Worm (Caenorhabditis elegans) whole organism, mixed stage, embryonic: ENCODE data around the gene mab-3.

Source experiments
- M03D4.4 ChIP-seq: sonication (generic microtip); optimal IDR thresholded peaks from 2 replicates; lab custom pipeline; 2017; ENCODE audit warnings: mild to moderate bottlenecking, missing genetic modification characterization, missing compliant biosample characterization
- bed-3 ChIP-seq: fragments of 200-800 bp; sonication (Bioruptor generic); optimal IDR thresholded peaks from 3 replicates; lab custom pipeline; 2018; ENCODE audit warnings: mild to moderate bottlenecking, missing genetic modification characterization, moderate library complexity, missing compliant biosample characterization
- blmp-1 ChIP-seq: fragments of 150-350 bp; optimal IDR thresholded peaks from 2 replicates; lab custom pipeline; 2014; ENCODE audit warnings: missing biosample characterization, missing genetic modification characterization
- ceh-43 ChIP-seq: fragments of 200-800 bp; sonication (Bioruptor generic); optimal IDR thresholded peaks from 2 replicates; lab custom pipeline; 2018; ENCODE audit warnings: mild to moderate bottlenecking, missing genetic modification characterization, moderate library complexity, missing compliant biosample characterization
- ceh-83 ChIP-seq: fragments of 200-800 bp; sonication (Bioruptor generic); optimal IDR thresholded peaks from 2 replicates; lab custom pipeline; 2018; ENCODE audit warnings: mild to moderate bottlenecking, missing genetic modification characterization, missing compliant biosample characterization
- ces-1 ChIP-seq: fragments of 150-350 bp; optimal IDR thresholded peaks from 2 replicates; lab custom pipeline; 2014; ENCODE audit warnings: missing biosample characterization, missing genetic modification reagents, missing genetic modification characterization
- drap-1 ChIP-seq: fragments of 200-800 bp; sonication (Bioruptor generic); optimal IDR thresholded peaks from 3 replicates; lab custom pipeline; 2018; ENCODE audit warnings: mild to moderate bottlenecking, missing genetic modification characterization, missing compliant biosample characterization
- elt-1 ChIP-seq: sonication (generic microtip); optimal IDR thresholded peaks from 2 replicates; lab custom pipeline; 2017; ENCODE audit warnings: missing genetic modification characterization, mild to moderate bottlenecking, missing compliant biosample characterization, antibody characterized with exemption, moderate library complexity, borderline replicate concordance; ENCODE audit not compliant: insufficient read depth
- elt-3 ChIP-seq: fragments of 150-350 bp; optimal IDR thresholded peaks from 2 replicates; lab custom pipeline; 2014; ENCODE audit warnings: missing biosample characterization, missing genetic modification characterization
- flh-1 ChIP-seq: fragments of 200-800 bp; sonication (Bioruptor generic); optimal IDR thresholded peaks from 2 replicates; lab custom pipeline; 2018; ENCODE audit warnings: mild to moderate bottlenecking, missing genetic modification characterization, moderate library complexity, missing compliant biosample characterization
- ham-2 ChIP-seq: fragments of 200-800 bp; sonication (Bioruptor generic); optimal IDR thresholded peaks from 2 replicates; lab custom pipeline; 2018; ENCODE audit warnings: mild to moderate bottlenecking, missing genetic modification characterization, missing compliant biosample characterization
- lin-13 ChIP-seq: fragments of 150-350 bp; optimal IDR thresholded peaks from 2 replicates; lab custom pipeline; 2014; ENCODE audit warnings: missing biosample characterization, missing genetic modification characterization
- lin-32 ChIP-seq: fragments of 200-800 bp; sonication (Bioruptor generic); optimal IDR thresholded peaks from 2 replicates; lab custom pipeline; 2018; ENCODE audit warnings: mild to moderate bottlenecking, missing genetic modification characterization, missing compliant biosample characterization
- lsy-2 ChIP-seq: fragments of 150-350 bp; optimal IDR thresholded peaks from 2 replicates; lab custom pipeline; 2014; ENCODE audit warnings: missing biosample characterization, missing genetic modification characterization
- mab-5 ChIP-seq: fragments of 150-350 bp; optimal IDR thresholded peaks from 2 replicates; lab custom pipeline; 2014; ENCODE audit warnings: missing biosample characterization, missing genetic modification characterization
- mep-1 ChIP-seq: fragments of 150-350 bp; optimal IDR thresholded peaks from 2 replicates; lab custom pipeline; 2017; ENCODE audit warnings: missing biosample characterization, missing genetic modification reagents, missing genetic modification characterization, inconsistent platforms
- mls-2 ChIP-seq: sonication (generic microtip); optimal IDR thresholded peaks from 2 replicates; lab custom pipeline; 2016; ENCODE audit warnings: mild to moderate bottlenecking, missing genetic modification characterization, moderate library complexity, missing compliant biosample characterization
- nhr-12 ChIP-seq: fragments of 150-350 bp; optimal IDR thresholded peaks from 2 replicates; lab custom pipeline; 2014; ENCODE audit warnings: missing biosample characterization, missing genetic modification characterization
- nhr-2 ChIP-seq: fragments of 150-350 bp; optimal IDR thresholded peaks from 2 replicates; lab custom pipeline; 2014; ENCODE audit warnings: missing biosample characterization, missing genetic modification characterization
- nhr-237 ChIP-seq: fragments of 150-350 bp; optimal IDR thresholded peaks from 2 replicates; lab custom pipeline; 2014; ENCODE audit warnings: missing biosample characterization, missing genetic modification characterization
- nhr-28 ChIP-seq: fragments of 150-350 bp; optimal IDR thresholded peaks from 2 replicates; lab custom pipeline; 2014; ENCODE audit warnings: missing biosample characterization, missing genetic modification characterization
- nhr-76 ChIP-seq: sonication (generic microtip); optimal IDR thresholded peaks from 2 replicates; lab custom pipeline; 2017; ENCODE audit warnings: missing biosample characterization, missing genetic modification characterization
- pha-4 ChIP-seq: fragments of 150-350 bp; optimal IDR thresholded peaks from 2 replicates; lab custom pipeline; 2018; ENCODE audit warnings: missing biosample characterization, missing genetic modification reagents, missing genetic modification characterization
- snpc-4 ChIP-seq: fragments of 150-350 bp; optimal IDR thresholded peaks from 2 replicates; lab custom pipeline; 2014; ENCODE audit warnings: missing biosample characterization, missing genetic modification characterization
- sptf-1 ChIP-seq: sonication (generic microtip); optimal IDR thresholded peaks from 2 replicates; lab custom pipeline; 2017; ENCODE audit warnings: mild to moderate bottlenecking, missing genetic modification characterization, moderate library complexity, missing compliant biosample characterization
- tbx-8 ChIP-seq: fragments of 200-800 bp; sonication (Bioruptor generic); optimal IDR thresholded peaks from 2 replicates; lab custom pipeline; 2018; ENCODE audit warnings: mild to moderate bottlenecking, missing genetic modification characterization, moderate library complexity, missing compliant biosample characterization
- unc-120 ChIP-seq: sonication (generic microtip); optimal IDR thresholded peaks from 2 replicates; lab custom pipeline; 2017; ENCODE audit warnings: missing genetic modification characterization, missing compliant biosample characterization; ENCODE audit not compliant: poor library complexity, severe bottlenecking
- unc-39 ChIP-seq: fragments of 150-350 bp; optimal IDR thresholded peaks from 2 replicates; lab custom pipeline; 2014; ENCODE audit warnings: missing biosample characterization, missing genetic modification characterization
- unc-62 ChIP-seq: fragments of 150-350 bp; optimal IDR thresholded peaks from 2 replicates; lab custom pipeline; 2014; ENCODE audit warnings: missing biosample characterization, missing genetic modification reagents, missing genetic modification characterization
- zip-8 ChIP-seq: fragments of 150-350 bp; optimal IDR thresholded peaks from 2 replicates; lab custom pipeline; 2014; ENCODE audit warnings: missing biosample characterization, missing genetic modification characterization
- ztf-11 ChIP-seq: fragments of 150-350 bp; optimal IDR thresholded peaks from 2 replicates; lab custom pipeline; 2014; ENCODE audit warnings: missing biosample characterization, missing genetic modification characterization

Gene mab-3

ce11 chrII:9695942-9696341 lies 36.0 kb upstream of the mab-3 start:
- TF ChIP-seq ces-1 (GFP tag; lab: Kevin White, UChicago), result peak; percentile 17
- TF ChIP-seq elt-1 (tag; lab: Kevin White, UChicago), result no peak

- TF ChIP-seq nhr-237 (tag; lab: Kevin White, UChicago) (no peak), lin-32 (GFP tag; lab: Kevin White, UChicago) (no peak), zip-8 (no peak), drap-1 (GFP tag; lab: Kevin White, UChicago) (no peak), unc-39 (tag; lab: Kevin White, UChicago) (no peak), ham-2 (GFP tag; lab: Kevin White, UChicago) (no peak), tbx-8 (GFP tag; lab: Kevin White, UChicago) (no peak), ces-1 (GFP tag; lab: Kevin White, UChicago) (no peak)
Observed at ce11 chrII:9700363-9700762, 31.6 kb upstream of the mab-3 start, which contains the start of the genes Y53C12A.8 and Y53C12A.7. TSS of gene Y53C12A.8 (minus strand) at chrII:9700463. TSS of gene Y53C12A.7 (plus strand) at chrII:9700543.

ce11 chrII:9703601-9704000 lies 28.3 kb upstream of the mab-3 start, which contains the start of gene mop-25.2:
TSS of gene mop-25.2 (minus strand) at chrII:9703701.
- TF ChIP-seq ceh-83 (GFP tag; lab: Kevin White, UChicago) (no peak), mls-2 (tag; lab: Kevin White, UChicago) (no peak), nhr-2 (tag; lab: Kevin White, UChicago) (no peak), flh-1 (no peak), unc-62 (GFP tag; lab: Kevin White, UChicago) (no peak), mab-5 (no peak), elt-3 (no peak), tbx-8 (GFP tag; lab: Kevin White, UChicago) (no peak), ham-2 (GFP tag; lab: Kevin White, UChicago) (no peak), lin-13 (tag; lab: Kevin White, UChicago) (no peak), M03D4.4 (tag; lab: Kevin White, UChicago) (no peak), nhr-237 (tag; lab: Kevin White, UChicago) (no peak), nhr-12 (tag; lab: Kevin White, UChicago) (no peak), mep-1 (tag; lab: Kevin White, UChicago) (no peak), sptf-1 (tag; lab: Kevin White, UChicago) (no peak), lsy-2 (tag; lab: Kevin White, UChicago) (no peak)

- TF ChIP-seq nhr-12 (tag; lab: Kevin White, UChicago) (no peak), ham-2 (GFP tag; lab: Kevin White, UChicago) (no peak), ztf-11 (no peak), snpc-4 (tag; lab: Kevin White, UChicago) (no peak), ceh-43 (GFP tag; lab: Kevin White, UChicago) (no peak), lsy-2 (tag; lab: Kevin White, UChicago) (no peak), pha-4 (tag; lab: Kevin White, UChicago) (no peak), unc-120 (no peak), M03D4.4 (tag; lab: Kevin White, UChicago) (no peak), ces-1 (GFP tag; lab: Kevin White, UChicago) (no peak), blmp-1 (tag; lab: Kevin White, UChicago) (no peak), bed-3 (GFP tag; lab: Kevin White, UChicago) (no peak), nhr-28 (no peak), flh-1 (no peak), unc-39 (tag; lab: Kevin White, UChicago) (no peak)
Observed at ce11 chrII:9704746-9705145, 27.2 kb upstream of the mab-3 start, which contains the start of gene Y53C12A.10. TSS of gene Y53C12A.10 (minus strand) at chrII:9704846.

ce11 chrII:9706207-9706606 lies 25.7 kb upstream of the mab-3 start, which contains the start of gene Y53C12A.3:
TSS of gene Y53C12A.3 (minus strand) at chrII:9706240.
- TF ChIP-seq lsy-2 (tag; lab: Kevin White, UChicago), result peak; percentile 51
- peak; percentile 31 for TF ChIP-seq mep-1 (tag; lab: Kevin White, UChicago)
- no peak for TF ChIP-seq drap-1 (GFP tag; lab: Kevin White, UChicago)
- peak; percentile 11 for TF ChIP-seq nhr-2 (tag; lab: Kevin White, UChicago)
- TF ChIP-seq nhr-76 (tag; lab: Kevin White, UChicago), result no peak
- TF ChIP-seq ces-1 (GFP tag; lab: Kevin White, UChicago), result peak; percentile 29
- no peak for TF ChIP-seq ham-2 (GFP tag; lab: Kevin White, UChicago)
- TF ChIP-seq zip-8, result no peak
- TF ChIP-seq flh-1, result no peak
- peak; percentile 43 for TF ChIP-seq nhr-237 (tag; lab: Kevin White, UChicago)
